Worm (Caenorhabditis elegans): ENCODE data around the gene str-8.
"Not testable (repeated sequence)": the region's sequence is repeated elsewhere in the genome, so short reads cannot be mapped to it uniquely, and the experiment has no call there.

DNA sequence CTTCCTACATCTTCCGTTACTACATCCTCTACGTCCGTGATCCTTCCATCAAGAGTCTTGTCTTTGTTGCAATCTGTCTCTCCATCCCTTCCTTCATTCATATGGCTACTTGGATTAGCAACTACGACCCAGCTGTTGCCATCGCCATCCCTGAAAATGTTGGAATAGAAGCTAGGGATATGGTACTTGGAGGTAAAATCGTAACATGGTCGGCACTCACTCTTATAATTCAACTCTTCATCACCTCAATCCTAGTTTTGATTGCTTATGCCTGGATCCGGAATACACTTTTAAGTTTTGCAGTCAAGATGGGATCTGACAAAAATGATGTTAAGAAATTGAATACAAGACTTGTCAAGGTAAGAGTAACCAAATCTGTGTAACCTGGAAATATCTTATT lies 48.9 kb downstream of the str-8 start, which contains the start of gene T26E4.18:
- TF ChIP-seq R02D3.7, lin-15B, elt-3, egl-27, snpc-4, pqm-1 (tag; optimal IDR thresholded peaks at IDR 0.05): not testable (repeated sequence)

All from whole organism, L3 larva.